Fruit fly (Drosophila melanogaster) whole organism, prepupa: ENCODE measurements around the gene phtm.

Experiments
- Blimp-1 ChIP-seq: fragments of 200-800 bp; sonication (Bioruptor generic); optimal IDR thresholded peaks from 3 replicates; lab custom pipeline; 2017; ENCODE audit warnings: missing biosample characterization, missing genetic modification characterization, mild to moderate bottlenecking, moderate library complexity, missing genetic modification reagents
- CG11762 ChIP-seq: fragments of 200-800 bp; sonication (Bioruptor generic); optimal IDR thresholded peaks from 3 replicates; lab custom pipeline; 2016; ENCODE audit warnings: missing biosample characterization, missing genetic modification characterization; ENCODE audit not compliant: insufficient read depth
- CG3032 ChIP-seq: fragments of 200-800 bp; optimal IDR thresholded peaks from 2 replicates; lab custom pipeline; 2019; ENCODE audit warnings: missing biosample characterization, mild to moderate bottlenecking, missing genetic modification characterization, moderate library complexity
- CG31627 ChIP-seq: fragments of 200-800 bp; sonication (Bioruptor generic); optimal IDR thresholded peaks from 3 replicates; lab custom pipeline; 2016; ENCODE audit warnings: missing biosample characterization, missing genetic modification characterization
- Hr39 ChIP-seq: fragments of 200-800 bp; sonication (Bioruptor generic); optimal IDR thresholded peaks from 2 replicates; lab custom pipeline; 2016; ENCODE audit warnings: missing biosample characterization, missing genetic modification characterization
- Smox ChIP-seq: fragments of 200-800 bp; sonication (Bioruptor generic); optimal IDR thresholded peaks from 3 replicates; lab custom pipeline; 2016; ENCODE audit warnings: missing biosample characterization, missing genetic modification characterization
- Sox15 ChIP-seq: fragments of 200-800 bp; sonication (Bioruptor generic); optimal IDR thresholded peaks from 3 replicates; lab custom pipeline; 2016; ENCODE audit warnings: missing biosample characterization, missing genetic modification characterization
- dsx ChIP-seq: fragments of 200-800 bp; optimal IDR thresholded peaks from 3 replicates; lab custom pipeline; 2019; ENCODE audit warnings: missing biosample characterization, mild to moderate bottlenecking, missing genetic modification characterization, moderate library complexity; ENCODE audit not compliant: poor library complexity, severe bottlenecking

DNA sequence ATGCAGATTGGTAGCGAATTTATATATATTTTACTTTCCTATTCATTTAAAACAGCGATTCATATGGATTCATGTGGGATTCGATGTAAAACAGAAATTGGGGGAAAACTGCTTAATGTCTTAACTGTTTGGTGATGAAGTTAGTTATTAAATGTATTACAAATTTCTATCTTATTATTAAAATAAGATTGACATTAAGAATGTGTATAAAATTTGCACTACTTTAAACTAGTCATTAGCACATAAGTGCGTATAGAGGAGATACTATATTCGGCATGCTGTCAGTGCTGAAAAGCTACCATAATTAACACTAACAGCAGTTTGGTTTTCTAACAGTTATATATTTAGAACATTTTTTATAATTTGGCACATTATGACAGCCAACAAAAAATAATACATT, 9.9 kb upstream of the phtm start:
- TF ChIP-seq CG31627 (GFP tag; lab: Kevin White, UChicago) (no peak), Sox15 (GFP tag; lab: Kevin White, UChicago) (no peak), Blimp-1 (GFP tag; lab: Kevin White, UChicago) (no peak), Hr39 (GFP tag; lab: Kevin White, UChicago) (no peak), CG3032 (no peak), CG11762 (no peak), dsx (no peak), Smox (no peak)
